Fruit fly (Drosophila melanogaster): ENCODE results near the gene GluRIIC.

DNA sequence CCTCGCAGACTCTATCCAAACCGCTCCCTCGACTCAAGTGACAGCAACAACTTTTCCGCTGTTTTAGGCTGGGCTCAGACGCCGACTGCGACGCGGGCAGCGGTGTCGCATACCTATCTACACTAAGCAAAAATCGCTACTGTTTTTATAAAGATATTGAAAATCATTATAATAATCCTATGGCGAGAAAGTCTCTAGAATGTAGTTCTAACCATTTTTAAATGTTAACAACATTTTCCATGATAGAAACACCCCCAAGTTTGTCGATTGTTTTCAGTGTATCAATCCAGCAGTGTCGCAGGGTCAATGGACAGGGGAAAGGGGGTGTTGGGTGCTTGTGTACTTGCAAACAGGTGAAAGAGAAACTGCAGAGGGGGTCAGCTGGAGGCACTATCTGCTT is 48.0 kb upstream of the GluRIIC start:
- TF ChIP-seq CG8478 (optimal IDR thresholded peaks at IDR 0.05) (no peak), CTCF (optimal IDR thresholded peaks at IDR 0.05) (no peak)

Measured in S2 (cell line).